Worm (Caenorhabditis elegans): ENCODE measurements around the gene hbl-1.
A peak's percentile ranks its signal among the peaks of the same experiment; 100 is the strongest.

hbl-1 gene

ce11 chrX:5794432-5794831 is 27.5 kb upstream of the hbl-1 start:
- TF ChIP-seq ceh-9 (tag; optimal IDR thresholded peaks at IDR 0.05) (no peak), hlh-15 (tag; optimal IDR thresholded peaks at IDR 0.05) (no peak), nhr-11 (tag; optimal IDR thresholded peaks at IDR 0.05) (no peak), sdc-2 (tag; optimal IDR thresholded peaks at IDR 0.05) (no peak), sox-2 (GFP tag; IDR thresholded peaks at IDR 0.05) (no peak), ceh-19 (GFP tag; optimal IDR thresholded peaks at IDR 0.05) (no peak), unc-42 (tag; optimal IDR thresholded peaks at IDR 0.05) (no peak), T23F11.4 (GFP tag; optimal IDR thresholded peaks at IDR 0.05) (no peak), ceh-24 (tag; optimal IDR thresholded peaks at IDR 0.05) (no peak), K09A11.1 (tag; optimal IDR thresholded peaks at IDR 0.05; ENCODE audit: insufficient read depth) (no peak), Y22D7AL.16 (tag; optimal IDR thresholded peaks at IDR 0.05) (no peak), elt-2 (tag; optimal IDR thresholded peaks at IDR 0.05) (no peak), odd-2 (tag; optimal IDR thresholded peaks at IDR 0.05) (no peak), ceh-48 (tag; optimal IDR thresholded peaks at IDR 0.05) (no peak), ztf-16 (tag; optimal IDR thresholded peaks at IDR 0.05) (no peak), rnt-1 (tag; optimal IDR thresholded peaks at IDR 0.05) (no peak), ceh-34 (tag; optimal IDR thresholded peaks at IDR 0.05) (no peak)

ce11 chrX:5798690-5799089 is 23.3 kb upstream of the hbl-1 start, which contains the start of gene F46G11.4:
TSS of gene F46G11.4 (minus strand) at chrX:5798790.
- no peak for TF ChIP-seq hlh-30 (tag; optimal IDR thresholded peaks at IDR 0.05; ENCODE audit: insufficient read depth)
- no peak for TF ChIP-seq rnt-1 (tag; optimal IDR thresholded peaks at IDR 0.05)
- TF ChIP-seq mec-3 (tag; optimal IDR thresholded peaks at IDR 0.05; ENCODE audit: borderline replicate concordance) = no peak
- no peak for TF ChIP-seq pha-2 (tag; optimal IDR thresholded peaks at IDR 0.05)
- TF ChIP-seq fkh-6 (tag; optimal IDR thresholded peaks at IDR 0.05) = no peak
- no peak for TF ChIP-seq ceh-22 (tag; optimal IDR thresholded peaks at IDR 0.05)
- TF ChIP-seq ceh-45 (GFP tag; IDR thresholded peaks at IDR 0.05) = no peak
- TF ChIP-seq ztf-16 (tag; optimal IDR thresholded peaks at IDR 0.05) = no peak
- TF ChIP-seq pag-3 (tag; optimal IDR thresholded peaks at IDR 0.05; ENCODE audit: borderline replicate concordance) = no peak
- no peak for TF ChIP-seq unc-55 (GFP tag; optimal IDR thresholded peaks at IDR 0.05)
- TF ChIP-seq F13H6.1 (tag; optimal IDR thresholded peaks at IDR 0.05) = no peak
- TF ChIP-seq unc-42 (tag; optimal IDR thresholded peaks at IDR 0.05) = no peak
- no peak for TF ChIP-seq ets-4 (tag; optimal IDR thresholded peaks at IDR 0.05)
- no peak for TF ChIP-seq fax-1 (tag; optimal IDR thresholded peaks at IDR 0.05)

ce11 chrX:5799229-5799628 is 22.7 kb upstream of the hbl-1 start:
- TF ChIP-seq unc-42 (tag; optimal IDR thresholded peaks at IDR 0.05) = peak; percentile 99
- peak; percentile 49 for TF ChIP-seq ceh-31 (tag; optimal IDR thresholded peaks at IDR 0.05)
- no peak for TF ChIP-seq ceh-34 (tag; optimal IDR thresholded peaks at IDR 0.05)

- TF ChIP-seq nhr-232 (tag; optimal IDR thresholded peaks at IDR 0.05) (peak; percentile 76), sdc-2 (tag; optimal IDR thresholded peaks at IDR 0.05) (peak; percentile 88), C38D4.7 (GFP tag; optimal IDR thresholded peaks at IDR 0.05) (peak; percentile 80), dmd-4 (tag; optimal IDR thresholded peaks at IDR 0.05; ENCODE audit: borderline replicate concordance) (peak; percentile 89), dve-1 (tag; optimal IDR thresholded peaks at IDR 0.05) (peak; percentile 89), hlh-6 (tag; optimal IDR thresholded peaks at IDR 0.05) (peak; percentile 77), ceh-30 (tag; optimal IDR thresholded peaks at IDR 0.05) (peak; percentile 78), ahr-1 (tag; optimal IDR thresholded peaks at IDR 0.05) (peak; percentile 74), rnt-1 (tag; optimal IDR thresholded peaks at IDR 0.05) (peak; percentile 78), ceh-31 (tag; optimal IDR thresholded peaks at IDR 0.05) (peak; percentile 84), ama-1 (optimal IDR thresholded peaks at IDR 0.05) (no peak), ceh-24 (tag; optimal IDR thresholded peaks at IDR 0.05) (peak; percentile 52), ztf-16 (tag; optimal IDR thresholded peaks at IDR 0.05) (peak; percentile 90), che-1 (tag; optimal IDR thresholded peaks at IDR 0.05) (peak; percentile 82), pros-1 (tag; optimal IDR thresholded peaks at IDR 0.05) (no peak), F13H6.1 (tag; optimal IDR thresholded peaks at IDR 0.05) (peak; percentile 84), tbx-2 (tag; optimal IDR thresholded peaks at IDR 0.05) (peak; percentile 82), ceh-19 (GFP tag; optimal IDR thresholded peaks at IDR 0.05) (peak; percentile 92), ceh-22 (tag; optimal IDR thresholded peaks at IDR 0.05) (no peak), lim-6 (tag; optimal IDR thresholded peaks at IDR 0.05) (peak; percentile 82), npax-4 (tag; optimal IDR thresholded peaks at IDR 0.05) (peak; percentile 70), odd-2 (tag; optimal IDR thresholded peaks at IDR 0.05) (peak; percentile 23), nfya-1 (tag; optimal IDR thresholded peaks at IDR 0.05) (peak; percentile 86), ref-2 (tag; optimal IDR thresholded peaks at IDR 0.05) (peak; percentile 79), gmeb-2 (tag; optimal IDR thresholded peaks at IDR 0.05) (peak; percentile 86), ets-4 (tag; optimal IDR thresholded peaks at IDR 0.05) (peak; percentile 69), pqm-1 (tag; optimal IDR thresholded peaks at IDR 0.05) (peak; percentile 91), ceh-14 (tag; optimal IDR thresholded peaks at IDR 0.05) (peak; percentile 95)
Observed at ce11 chrX:5801156-5801592, 20.8 kb upstream of the hbl-1 start.
